Fruit fly (Drosophila melanogaster) whole organism, larva: ENCODE data around the gene Vha16-3.

Source experiments
- noc ChIP-seq: fragments of 200-800 bp; sonication (Bioruptor generic); optimal IDR thresholded peaks from 3 replicates; lab custom pipeline; 2019; ENCODE audit warnings: missing biosample characterization, mild to moderate bottlenecking, missing genetic modification characterization, moderate library complexity

The Vha16-3 gene

dm6 chr3L:11523286-11523685 is 50.2 kb downstream of the Vha16-3 start:
- TF ChIP-seq noc (tag; lab: Kevin White, UChicago) = no peak
